Fruit fly (Drosophila melanogaster): Measurements from ENCODE around the gene CG42263.

Gene CG42263

dm6 chr3L:19919981-19920380 is 35.6 kb downstream of the CG42263 start:
- no peak for TF ChIP-seq CG14711 (tag; optimal IDR thresholded peaks at IDR 0.05)
- TF ChIP-seq tj (GFP tag; optimal IDR thresholded peaks at IDR 0.05): peak; percentile 91

DNA sequence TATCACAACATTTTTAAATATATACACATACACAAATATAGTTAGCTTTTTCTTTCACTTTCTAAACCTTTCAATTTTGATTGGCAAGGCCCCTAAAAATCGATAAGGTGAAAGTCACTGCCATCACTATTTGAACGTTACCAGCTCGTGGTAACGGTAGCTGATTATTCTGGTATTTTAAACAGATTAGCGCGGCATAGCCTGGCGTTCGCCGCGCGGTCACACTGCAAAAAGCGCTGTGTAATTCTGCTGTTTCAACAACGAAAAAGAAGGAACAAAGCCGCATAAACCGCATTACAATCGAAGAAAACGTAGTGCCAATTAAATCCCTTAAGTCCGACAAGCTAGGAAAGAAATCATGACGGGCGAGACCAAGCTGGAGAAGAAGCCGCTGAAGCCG is 40.8 kb downstream of the CG42263 start, which contains the start of gene Rpn1:
Rpn1 (plus strand) TSS at position 219 of the 400 bp plus-strand sequence.
- TF ChIP-seq tj (GFP tag; optimal IDR thresholded peaks at IDR 0.05) (no peak), bab1 (GFP tag; optimal IDR thresholded peaks at IDR 0.05) (peak; percentile 55), Clk (GFP tag; optimal IDR thresholded peaks at IDR 0.05) (no peak), CG7101 (tag; optimal IDR thresholded peaks at IDR 0.05) (no peak), Hr96 (GFP tag; optimal IDR thresholded peaks at IDR 0.05) (no peak), CG14711 (tag; optimal IDR thresholded peaks at IDR 0.05) (peak; percentile 12), CG1620 (GFP tag; optimal IDR thresholded peaks at IDR 0.05) (peak; percentile 63), Mnt (GFP tag; optimal IDR thresholded peaks at IDR 0.05) (peak; percentile 64), cnc (optimal IDR thresholded peaks at IDR 0.05) (peak in 1 of 2 experiments; percentile 70), ovo (GFP tag; optimal IDR thresholded peaks at IDR 0.05) (peak; percentile 33), toe (GFP tag; optimal IDR thresholded peaks at IDR 0.05) (no peak)

DNA sequence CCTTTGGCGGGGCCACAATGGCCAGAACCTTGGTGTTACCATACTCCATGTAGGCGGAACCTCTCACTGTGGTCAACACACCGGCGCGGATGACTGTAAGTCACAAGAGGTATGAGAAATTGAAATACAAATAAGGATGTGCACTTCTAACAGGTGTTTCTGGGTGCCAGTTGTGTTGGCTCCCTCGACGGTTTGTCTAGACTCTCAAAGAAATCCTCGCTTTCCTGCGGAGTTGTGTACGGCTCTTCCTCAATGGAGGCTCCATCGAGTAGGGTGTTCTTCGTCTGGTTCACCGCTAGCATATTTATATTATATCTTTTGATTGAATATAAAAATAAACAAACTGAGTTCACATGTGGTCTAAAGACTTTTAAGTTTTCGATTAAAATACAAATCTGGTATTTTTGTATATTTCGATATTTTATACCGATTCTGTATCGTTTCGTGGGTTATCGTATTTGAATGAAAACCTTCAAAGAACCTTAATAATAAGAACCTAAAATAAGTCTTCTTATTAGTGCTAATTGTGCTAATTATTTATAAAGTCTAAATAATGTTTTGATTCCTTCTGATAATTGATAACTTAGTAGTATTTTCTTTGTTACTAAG is 42.2 kb downstream of the CG42263 start, which contains the start of gene Mtr3:
Mtr3 (minus strand) TSS at position 388 of the 609 bp plus-strand sequence.
- TF ChIP-seq bab1 (GFP tag; optimal IDR thresholded peaks at IDR 0.05): peak; percentile 18
- TF ChIP-seq CG7101 (tag; optimal IDR thresholded peaks at IDR 0.05): no peak

dm6 chr3L:19910054-19910414 is 45.6 kb downstream of the CG42263 start, which contains the start of the genes Mi-2 and Prp3:
TSS of gene Mi-2 (minus strand) at chr3L:19910215.
TSS of gene Prp3 (plus strand) at chr3L:19910300.
- TF ChIP-seq Clk (GFP tag; optimal IDR thresholded peaks at IDR 0.05) (no peak), CG7101 (tag; optimal IDR thresholded peaks at IDR 0.05) (peak; percentile 51), CG11617 (GFP tag; optimal IDR thresholded peaks at IDR 0.05) (peak; percentile 62), CG14711 (tag; optimal IDR thresholded peaks at IDR 0.05) (peak; percentile 81), bab1 (GFP tag; optimal IDR thresholded peaks at IDR 0.05) (peak; percentile 51), cic (GFP tag; optimal IDR thresholded peaks at IDR 0.05) (peak; percentile 47), pad (GFP tag; optimal IDR thresholded peaks at IDR 0.05) (peak; percentile 47), Mnt (GFP tag; optimal IDR thresholded peaks at IDR 0.05) (peak; percentile 58), CG33017 (tag; optimal IDR thresholded peaks at IDR 0.05) (no peak), tj (GFP tag; optimal IDR thresholded peaks at IDR 0.05) (no peak)

DNA sequence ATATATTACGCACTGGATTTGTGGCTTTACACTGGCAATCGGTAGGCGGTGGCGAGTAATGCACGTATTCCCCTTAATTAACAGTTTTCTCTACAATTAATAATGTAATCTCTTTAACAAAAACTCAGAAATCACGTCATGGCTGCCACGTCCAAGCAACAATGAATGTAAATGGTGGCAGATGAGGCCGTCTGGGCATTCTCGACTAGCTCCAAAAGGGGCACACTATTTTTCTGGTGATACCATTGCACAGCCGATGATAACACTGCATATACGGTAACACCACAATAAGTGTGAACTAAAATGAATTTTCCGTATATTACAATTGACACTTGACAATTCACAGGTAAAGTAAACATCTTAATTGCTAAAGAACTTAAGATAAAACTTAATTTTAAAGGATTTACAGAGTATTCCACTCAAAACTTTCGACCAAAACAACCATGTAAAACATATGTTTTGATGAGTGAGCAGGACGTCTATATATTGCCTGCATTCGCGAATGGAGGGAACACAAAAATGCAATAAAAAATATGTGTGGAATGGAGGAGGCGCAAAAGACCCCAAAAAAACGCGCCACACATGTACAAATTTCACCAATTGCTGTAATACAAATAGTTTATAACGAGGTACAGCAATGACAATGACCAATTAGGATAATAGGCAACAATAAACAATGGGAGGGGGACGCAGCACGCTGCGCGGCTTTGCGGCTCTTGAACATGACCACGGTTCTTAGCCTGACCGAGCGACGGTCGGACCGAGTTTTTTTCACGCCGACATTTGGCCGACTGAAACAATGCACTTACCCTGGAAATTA is 46.2 kb downstream of the CG42263 start:
- TF ChIP-seq Crg-1 (GFP tag; optimal IDR thresholded peaks at IDR 0.05) (no peak), CG14711 (tag; optimal IDR thresholded peaks at IDR 0.05) (peak; percentile 48), CG7045 (GFP tag; optimal IDR thresholded peaks at IDR 0.05) (no peak), Clk (GFP tag; optimal IDR thresholded peaks at IDR 0.05) (no peak), cnc (optimal IDR thresholded peaks at IDR 0.05) (no peak), kay (GFP tag; ENCODE audit: borderline replicate concordance) (no peak), CG11617 (GFP tag; optimal IDR thresholded peaks at IDR 0.05) (peak; percentile 47), CG33017 (tag; optimal IDR thresholded peaks at IDR 0.05) (peak; percentile 43), CG12768 (GFP tag; optimal IDR thresholded peaks at IDR 0.05) (no peak), tj (GFP tag; optimal IDR thresholded peaks at IDR 0.05) (no peak), pad (GFP tag; optimal IDR thresholded peaks at IDR 0.05) (peak; percentile 55), bab1 (GFP tag; optimal IDR thresholded peaks at IDR 0.05) (peak; percentile 19), Hr96 (GFP tag; optimal IDR thresholded peaks at IDR 0.05) (no peak), Mnt (GFP tag; optimal IDR thresholded peaks at IDR 0.05) (peak; percentile 29), CG5204 (GFP tag; optimal IDR thresholded peaks at IDR 0.05) (no peak), CG1620 (GFP tag; optimal IDR thresholded peaks at IDR 0.05) (peak; percentile 47), toe (GFP tag; optimal IDR thresholded peaks at IDR 0.05) (no peak), cic (GFP tag; optimal IDR thresholded peaks at IDR 0.05) (no peak), CG7101 (tag; optimal IDR thresholded peaks at IDR 0.05) (peak; percentile 43), ovo (GFP tag; optimal IDR thresholded peaks at IDR 0.05) (no peak)

DNA sequence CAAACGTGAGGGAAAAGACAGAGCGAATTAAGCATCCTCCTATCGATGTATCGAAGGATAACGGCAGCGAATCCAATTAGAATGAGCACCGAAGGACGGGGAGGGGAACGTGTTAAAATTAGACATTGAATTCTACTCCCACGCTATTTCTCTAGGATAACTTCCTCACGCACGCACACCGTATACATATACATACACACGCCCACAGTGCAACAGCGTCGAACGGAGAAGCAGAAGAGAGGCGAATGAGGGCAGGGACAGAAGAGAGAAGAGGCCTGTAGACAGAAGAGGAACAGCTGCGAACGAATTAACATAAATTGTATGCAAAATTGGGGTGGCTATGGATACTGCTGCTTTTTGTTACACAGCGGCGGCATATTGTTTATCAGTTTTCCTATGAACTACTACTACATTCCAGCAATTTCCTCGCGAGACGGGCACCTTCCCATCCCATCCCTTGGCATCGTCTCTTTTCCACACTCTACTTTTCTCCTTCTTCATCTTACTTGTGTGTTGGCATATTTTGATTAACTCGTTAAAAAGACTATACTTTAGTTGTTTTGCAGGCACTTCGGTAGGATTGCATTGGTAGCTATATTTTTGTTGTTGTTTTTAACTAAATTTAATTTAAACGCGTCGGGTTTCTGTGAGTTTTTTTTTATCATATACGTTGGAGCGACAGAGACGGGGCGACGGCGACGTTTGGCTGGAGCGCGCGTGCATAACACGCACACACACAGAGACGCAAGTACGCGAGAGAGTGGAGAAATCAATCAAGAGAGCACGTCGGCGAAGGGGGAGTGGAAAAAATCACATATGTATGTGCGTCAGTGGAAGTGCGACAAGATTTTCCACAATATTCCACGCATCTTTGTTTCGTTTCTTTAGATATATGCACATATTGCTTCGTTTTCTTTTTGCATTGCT is 47.1 kb downstream of the CG42263 start:
- no peak for TF ChIP-seq CG7101 (tag; optimal IDR thresholded peaks at IDR 0.05)
- no peak for TF ChIP-seq ovo (GFP tag; optimal IDR thresholded peaks at IDR 0.05)
- no peak for TF ChIP-seq bab1 (GFP tag; optimal IDR thresholded peaks at IDR 0.05)
- no peak for TF ChIP-seq CG11617 (GFP tag; optimal IDR thresholded peaks at IDR 0.05)
- no peak for TF ChIP-seq toe (GFP tag; optimal IDR thresholded peaks at IDR 0.05)
- TF ChIP-seq CG5204 (GFP tag; optimal IDR thresholded peaks at IDR 0.05): no peak
- TF ChIP-seq CG1620 (GFP tag; optimal IDR thresholded peaks at IDR 0.05): no peak
- TF ChIP-seq CG12768 (GFP tag; optimal IDR thresholded peaks at IDR 0.05): peak; percentile 9
- TF ChIP-seq tj (GFP tag; optimal IDR thresholded peaks at IDR 0.05): peak; percentile 60
- TF ChIP-seq Hr96 (GFP tag; optimal IDR thresholded peaks at IDR 0.05): no peak
- no peak for TF ChIP-seq kay (GFP tag; ENCODE audit: borderline replicate concordance)
- TF ChIP-seq Crg-1 (GFP tag; optimal IDR thresholded peaks at IDR 0.05): no peak
- TF ChIP-seq cnc (optimal IDR thresholded peaks at IDR 0.05): no peak
- TF ChIP-seq CG14711 (tag; optimal IDR thresholded peaks at IDR 0.05): no peak
- no peak for TF ChIP-seq CG7045 (GFP tag; optimal IDR thresholded peaks at IDR 0.05)
- peak; percentile 7 for TF ChIP-seq Clk (GFP tag; optimal IDR thresholded peaks at IDR 0.05)
- TF ChIP-seq pad (GFP tag; optimal IDR thresholded peaks at IDR 0.05): no peak
- TF ChIP-seq CG33017 (tag; optimal IDR thresholded peaks at IDR 0.05): peak; percentile 30
- peak; percentile 65 for TF ChIP-seq Mnt (GFP tag; optimal IDR thresholded peaks at IDR 0.05)
- peak; percentile 71 for TF ChIP-seq cic (GFP tag; optimal IDR thresholded peaks at IDR 0.05)

All from whole organism, adult.